ENCODE assay signal across 3 worm cellular contexts in the genomic region with DNA sequence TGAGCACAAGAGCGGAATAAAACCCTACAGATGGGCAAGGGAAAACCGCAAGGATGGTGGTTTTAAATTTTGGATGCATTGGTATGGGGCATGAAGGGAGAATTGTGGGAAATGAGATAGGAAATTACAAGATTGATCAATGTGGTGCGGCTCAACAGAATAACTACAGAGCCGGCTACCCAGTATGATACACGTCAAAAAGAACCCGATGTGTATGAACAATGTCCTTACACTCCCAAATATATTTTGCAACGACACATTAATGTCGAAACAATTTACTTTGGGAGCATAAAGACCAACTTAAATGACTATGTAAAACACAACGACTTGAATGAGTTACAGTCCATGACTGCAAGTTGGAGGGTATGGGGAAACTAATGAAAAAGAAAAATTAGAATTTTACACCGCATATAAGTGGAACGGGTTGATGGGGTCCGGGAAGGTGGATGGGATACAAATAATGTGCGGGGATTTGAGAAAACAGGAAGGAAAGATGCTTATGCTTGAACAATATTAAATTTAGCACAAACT.
TF ChIP-seq lines count a peak whose summit lies in the region.

No protein-coding gene starts in this region.

TF ChIP-seq in whole organism, L3 larva, 47 proteins besides CTCF, POLR2A, EP300 and RAD21:
- TF ChIP-seq skn-1 (tag; optimal IDR thresholded peaks at IDR 0.05; lab: Kevin White, UChicago) (no peak), ama-1 (optimal IDR thresholded peaks at IDR 0.05; lab: Kevin White, UChicago) (peak; percentile 14)

TF ChIP-seq in whole organism, L4 larva, 104 proteins besides CTCF, POLR2A, EP300 and RAD21:
- TF ChIP-seq madf-5 (GFP tag; IDR thresholded peaks at IDR 0.05; lab: Robert Waterston, UW) (peak in 1 of 2 experiments; percentile 4; a peak in 2 of 4 replicates), arid-1 (GFP tag; conservative IDR thresholded peaks at IDR 0.05; lab: Robert Waterston, UW) (peak; percentile 38; the same call in 1 of the 2 replicates), pha-4 (GFP tag; IDR thresholded peaks at IDR 0.05; lab: Robert Waterston, UW) (peak; percentile 27; the same call in 1 of the 2 replicates), pha-4 (tag; optimal IDR thresholded peaks at IDR 0.05; lab: Kevin White, UChicago) (no peak), saeg-2 (GFP tag; IDR thresholded peaks at IDR 0.05; lab: Robert Waterston, UW) (no peak), php-3 (GFP tag; IDR thresholded peaks at IDR 0.05; lab: Robert Waterston, UW) (0 out of 2 replicates have a peak, but pooled peaks have one; percentile 5), lin-38 (GFP tag; IDR thresholded peaks at IDR 0.05; lab: Robert Waterston, UW) (peak; percentile 35; the same call in 1 of the 2 replicates), daf-19 (GFP tag; conservative IDR thresholded peaks at IDR 0.05; lab: Robert Waterston, UW) (peak; percentile 64; the same call in 1 of the 2 replicates), unc-130 (GFP tag; optimal IDR thresholded peaks at IDR 0.05; lab: Kevin White, UChicago) (no peak), mdl-1 (tag; optimal IDR thresholded peaks at IDR 0.05; lab: Kevin White, UChicago) (no peak), F44E2.7 (GFP tag; IDR thresholded peaks at IDR 0.05; lab: Robert Waterston, UW) (no peak), nhr-41 (GFP tag; IDR thresholded peaks at IDR 0.05; lab: Robert Waterston, UW) (0 out of 2 replicates have a peak, but pooled peaks have one; percentile 5), snpc-1.2 (GFP tag; IDR thresholded peaks at IDR 0.05; lab: Robert Waterston, UW) (0 out of 2 replicates have a peak, but pooled peaks have one; percentile 38), ctbp-1 (GFP tag; IDR thresholded peaks at IDR 0.05; lab: Robert Waterston, UW) (0 out of 2 replicates have a peak, but pooled peaks have one; percentile 16), duxl-1 (tag; optimal IDR thresholded peaks at IDR 0.05; lab: Kevin White, UChicago; ENCODE audit: poor library complexity) (no peak), dmd-6 (GFP tag; IDR thresholded peaks at IDR 0.05; lab: Robert Waterston, UW) (no peak)

TF ChIP-seq in whole organism, young adult, 124 proteins besides CTCF, POLR2A, EP300 and RAD21:
- TF ChIP-seq atf-7 (tag; optimal IDR thresholded peaks at IDR 0.05; lab: Kevin White, UChicago) (no peak), ztf-18 (tag; optimal IDR thresholded peaks at IDR 0.05; lab: Kevin White, UChicago) (peak; percentile 49), snpc-4 (GFP tag; optimal IDR thresholded peaks at IDR 0.05; lab: Kevin White, UChicago) (peak; percentile 42), snpc-4 (tag; optimal IDR thresholded peaks at IDR 0.05; lab: Kevin White, UChicago) (no peak), lsl-1 (GFP tag; optimal IDR thresholded peaks at IDR 0.05; lab: Kevin White, UChicago) (peak; percentile 17), K12H6.12 (tag; optimal IDR thresholded peaks at IDR 0.05; lab: Kevin White, UChicago) (no peak), egl-18 (GFP tag; IDR thresholded peaks at IDR 0.05; lab: Robert Waterston, UW) (0 out of 2 replicates have a peak, but pooled peaks have one; percentile 53), akir-1 (GFP tag; optimal IDR thresholded peaks at IDR 0.05; lab: Kevin White, UChicago) (no peak), tbx-9 (tag; optimal IDR thresholded peaks at IDR 0.05; lab: Kevin White, UChicago; ENCODE audit: borderline replicate concordance) (no peak), nfyb-1 (GFP tag; IDR thresholded peaks at IDR 0.05; lab: Robert Waterston, UW) (0 out of 2 replicates have a peak, but pooled peaks have one; percentile 10), Y53G8AR.9 (GFP tag; conservative IDR thresholded peaks at IDR 0.05; lab: Robert Waterston, UW) (peak; percentile 76; the same call in 1 of the 2 replicates), attf-6 (GFP tag; IDR thresholded peaks at IDR 0.05; lab: Robert Waterston, UW) (peak; percentile 42; the same call in 1 of the 2 replicates), madf-6 (GFP tag; IDR thresholded peaks at IDR 0.05; lab: Robert Waterston, UW) (peak; percentile 62), ZK185.1 (tag; optimal IDR thresholded peaks at IDR 0.05; lab: Kevin White, UChicago; ENCODE audit: poor library complexity, severe bottlenecking) (peak; percentile 12), Y56A3A.18 (GFP tag; IDR thresholded peaks at IDR 0.05; lab: Robert Waterston, UW) (0 out of 2 replicates have a peak, but pooled peaks have one; percentile 10), unc-62 (GFP tag; optimal IDR thresholded peaks at IDR 0.05; lab: Kevin White, UChicago) (no peak), ekl-4 (GFP tag; IDR thresholded peaks at IDR 0.05; lab: Robert Waterston, UW) (0 out of 2 replicates have a peak, but pooled peaks have one; percentile 19), lag-1 (GFP tag; IDR thresholded peaks at IDR 0.05; lab: Robert Waterston, UW) (0 out of 2 replicates have a peak, but pooled peaks have one; percentile 20), rcor-1 (GFP tag; IDR thresholded peaks at IDR 0.05; lab: Robert Waterston, UW) (0 out of 2 replicates have a peak, but pooled peaks have one; percentile 6), F49E8.2 (tag; optimal IDR thresholded peaks at IDR 0.05; lab: Kevin White, UChicago; ENCODE audit: insufficient read depth) (peak; percentile 74), tbp1 (GFP tag; optimal IDR thresholded peaks at IDR 0.05; lab: Kevin White, UChicago) (peak; percentile 28), lin-26 (GFP tag; IDR thresholded peaks at IDR 0.05; lab: Robert Waterston, UW) (0 out of 2 replicates have a peak, but pooled peaks have one; percentile 6), hsf-1 (GFP tag; IDR thresholded peaks at IDR 0.05; lab: Robert Waterston, UW) (0 out of 2 replicates have a peak, but pooled peaks have one; percentile 50), ceh-27 (GFP tag; optimal IDR thresholded peaks at IDR 0.05; lab: Kevin White, UChicago) (no peak), F39B2.1 (GFP tag; IDR thresholded peaks at IDR 0.05; lab: Robert Waterston, UW) (0 out of 2 replicates have a peak, but pooled peaks have one; percentile 2), cebp-1 (GFP tag; IDR thresholded peaks at IDR 0.05; lab: Robert Waterston, UW) (no peak), cebp-1 (tag; optimal IDR thresholded peaks at IDR 0.05; lab: Kevin White, UChicago) (peak; percentile 26), die-1 (tag; optimal IDR thresholded peaks at IDR 0.05; lab: Kevin White, UChicago) (peak; percentile 33), ama-1 (optimal IDR thresholded peaks at IDR 0.05; lab: Kevin White, UChicago) (no peak), ama-1 (GFP tag; optimal IDR thresholded peaks at IDR 0.05; lab: Kevin White, UChicago) (peak in 1 of 2 experiments; percentile 11), B0336.3 (GFP tag; IDR thresholded peaks at IDR 0.05; lab: Robert Waterston, UW) (peak; percentile 6), ztf-25 (GFP tag; IDR thresholded peaks at IDR 0.05; lab: Robert Waterston, UW) (0 out of 2 replicates have a peak, but pooled peaks have one; percentile 27), aptf-2 (GFP tag; conservative IDR thresholded peaks at IDR 0.05; lab: Robert Waterston, UW) (no peak), lin-54 (GFP tag; optimal IDR thresholded peaks at IDR 0.05; lab: Kevin White, UChicago) (peak; percentile 48), mcd-1 (GFP tag; IDR thresholded peaks at IDR 0.05; lab: Robert Waterston, UW) (no peak), hlh-26 (GFP tag; conservative IDR thresholded peaks at IDR 0.05; lab: Robert Waterston, UW) (no peak), F55B11.4 (tag; optimal IDR thresholded peaks at IDR 0.05; lab: Kevin White, UChicago; ENCODE audit: borderline replicate concordance, insufficient read depth) (no peak), somi-1 (GFP tag; optimal IDR thresholded peaks at IDR 0.05; lab: Kevin White, UChicago) (no peak), F33H1.4 (GFP tag; IDR thresholded peaks at IDR 0.05; lab: Robert Waterston, UW) (no peak), pbrm-1 (GFP tag; IDR thresholded peaks at IDR 0.05; lab: Robert Waterston, UW) (no peak), aptf-3 (GFP tag; IDR thresholded peaks at IDR 0.05; lab: Robert Waterston, UW) (0 out of 2 replicates have a peak, but pooled peaks have one; percentile 45), cebp-2 (GFP tag; IDR thresholded peaks at IDR 0.05; lab: Robert Waterston, UW) (no peak), lin-40 (tag; optimal IDR thresholded peaks at IDR 0.05; lab: Kevin White, UChicago) (no peak)
